Fruit fly (Drosophila melanogaster): ENCODE measurements around the gene Madm.

The Madm gene

DNA sequence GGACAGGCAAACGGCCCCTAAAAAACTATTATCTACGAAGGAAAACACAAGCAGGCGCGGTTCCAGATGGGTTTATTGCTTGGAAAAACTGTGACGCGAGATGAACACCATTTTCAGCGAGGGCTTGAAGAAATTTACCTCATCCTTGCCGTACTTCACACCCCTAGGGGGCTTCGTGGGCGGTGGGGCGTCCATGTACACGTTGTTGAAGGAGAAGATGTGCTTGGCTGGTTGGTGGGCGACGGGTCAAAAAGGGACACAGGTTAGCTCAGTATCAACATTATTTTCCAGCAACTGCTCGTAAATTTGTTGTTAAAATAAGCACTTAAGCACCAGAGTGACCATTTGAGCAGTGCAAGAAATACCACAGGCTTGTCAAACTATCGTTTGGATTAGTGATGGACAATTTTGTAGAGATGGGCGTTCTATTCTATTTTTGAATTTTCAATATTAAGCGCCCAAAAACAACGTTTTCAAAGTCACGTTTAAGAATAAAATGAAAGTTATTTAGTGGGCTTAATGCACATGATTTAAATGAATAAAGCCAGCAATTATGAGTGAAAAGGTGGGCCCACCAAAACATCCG, 16.4 kb downstream of the Madm start, which contains the start of gene Sec8 (continued):
- TF ChIP-seq Side (GFP tag; optimal IDR thresholded peaks at IDR 0.05) = peak; percentile 63

DNA sequence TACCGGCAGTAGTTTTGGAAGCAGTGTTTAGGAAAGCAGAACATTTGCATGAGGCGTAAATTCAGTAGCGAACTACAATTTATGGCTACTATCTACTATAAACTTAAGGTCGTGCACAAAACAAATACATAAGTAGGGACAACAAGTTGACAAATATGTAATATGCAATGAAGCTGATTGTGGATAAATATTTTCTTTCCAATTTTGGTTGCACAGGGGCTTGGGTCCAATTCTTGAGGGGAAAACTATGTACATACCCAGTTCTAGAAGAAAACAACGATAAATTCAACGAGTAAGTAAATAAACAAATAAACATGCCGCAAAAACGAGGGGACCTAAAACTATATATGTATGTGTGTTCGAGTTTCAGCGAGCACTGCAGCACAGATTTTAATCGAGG, 18.7 kb downstream of the Madm start:
- peak; percentile 39 for TF ChIP-seq CG6813 (GFP tag; optimal IDR thresholded peaks at IDR 0.05)
- TF ChIP-seq CG14667 (GFP tag; IDR thresholded peaks at IDR 0.05) = no peak
- no peak for TF ChIP-seq sc (optimal IDR thresholded peaks at IDR 0.05)
- no peak for TF ChIP-seq sc (GFP tag; optimal IDR thresholded peaks at IDR 0.05)
- peak; percentile 79 for TF ChIP-seq CG15696 (tag; optimal IDR thresholded peaks at IDR 0.05)
- TF ChIP-seq ac (GFP tag; optimal IDR thresholded peaks at IDR 0.05) = peak; percentile 39
- TF ChIP-seq CG33557 (GFP tag; optimal IDR thresholded peaks at IDR 0.05) = peak; percentile 27
- TF ChIP-seq CG2202 (tag; optimal IDR thresholded peaks at IDR 0.05) = peak; percentile 37
- peak; percentile 3 for TF ChIP-seq MTF-1 (GFP tag; optimal IDR thresholded peaks at IDR 0.05; ENCODE audit: borderline replicate concordance)
- peak; percentile 46 for TF ChIP-seq dmrt11E (tag; optimal IDR thresholded peaks at IDR 0.05)
- TF ChIP-seq sens (GFP tag) = peak; percentile 71
- no peak for TF ChIP-seq zfh1 (GFP tag; IDR thresholded peaks at IDR 0.05)

DNA sequence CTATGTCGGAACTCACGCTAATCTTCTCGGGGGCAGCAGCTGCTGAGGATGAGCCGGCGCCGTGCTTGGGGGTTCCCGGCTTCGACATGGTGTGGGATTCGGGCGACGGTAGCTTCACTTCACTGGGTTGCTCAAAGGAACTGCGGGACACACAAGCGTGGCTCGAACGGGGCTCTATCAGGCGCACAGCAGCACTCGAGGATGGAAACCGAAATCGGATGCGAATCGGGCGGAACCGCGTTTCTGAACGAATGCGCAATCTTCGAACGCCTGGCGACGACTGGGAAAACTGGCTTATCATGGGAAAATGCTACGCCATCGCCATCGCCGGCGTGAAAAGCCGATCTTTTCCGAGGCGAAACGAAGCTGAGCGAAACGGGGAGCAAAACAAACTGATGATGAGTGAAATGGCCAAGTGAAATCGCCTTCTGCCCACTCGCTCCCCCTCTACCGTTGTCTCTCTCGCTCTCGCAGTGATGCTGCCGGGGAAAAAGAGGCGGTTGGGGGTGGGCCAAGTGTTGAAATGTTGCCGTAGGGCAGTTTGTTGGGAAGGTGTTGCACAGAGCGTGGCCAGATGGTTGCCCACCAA, 29.4 kb downstream of the Madm start:
- TF ChIP-seq CG10321 (GFP tag; IDR thresholded peaks at IDR 0.05) = 0 out of 2 replicates have a peak, but pooled peaks have one; percentile 14
- TF ChIP-seq CG1832 (GFP tag; optimal IDR thresholded peaks at IDR 0.05) = peak; percentile 30
- no peak for TF ChIP-seq CG6854 (GFP tag; optimal IDR thresholded peaks at IDR 0.05)
- no peak for TF ChIP-seq Blimp-1 (GFP tag; optimal IDR thresholded peaks at IDR 0.05)
- TF ChIP-seq scrt (GFP tag; optimal IDR thresholded peaks at IDR 0.05) = peak; percentile 42
- TF ChIP-seq z (GFP tag; IDR thresholded peaks at IDR 0.05) = peak; percentile 72
- TF ChIP-seq Bgb (GFP tag; IDR thresholded peaks at IDR 0.05; ENCODE audit: partially characterized antibody) = 0 out of 2 replicates have a peak, but pooled peaks have one; percentile 23
- TF ChIP-seq CG12744 (GFP tag; optimal IDR thresholded peaks at IDR 0.05) = no peak
- TF ChIP-seq CG13894 (tag; optimal IDR thresholded peaks at IDR 0.05) = peak; percentile 46
- TF ChIP-seq abd-A (tag; optimal IDR thresholded peaks at IDR 0.05) = peak; percentile 53
- TF ChIP-seq dmrt11E (tag; optimal IDR thresholded peaks at IDR 0.05) = no peak
- TF ChIP-seq Deaf1 (tag; optimal IDR thresholded peaks at IDR 0.05) = peak; percentile 95
- peak; percentile 93 for TF ChIP-seq Ets65A (GFP tag)
- TF ChIP-seq NFAT (GFP tag; IDR thresholded peaks at IDR 0.05) = 0 out of 2 replicates have a peak, but pooled peaks have one; percentile 9
- TF ChIP-seq crol (GFP tag; IDR thresholded peaks at IDR 0.05) = 0 out of 2 replicates have a peak, but pooled peaks have one; percentile 28
- no peak for TF ChIP-seq pzg (GFP tag; optimal IDR thresholded peaks at IDR 0.05)
- TF ChIP-seq CG15479 (GFP tag; optimal IDR thresholded peaks at IDR 0.05) = no peak
- TF ChIP-seq crp (GFP tag; optimal IDR thresholded peaks at IDR 0.05) = no peak
- no peak for TF ChIP-seq slou (GFP tag; optimal IDR thresholded peaks at IDR 0.05)
- TF ChIP-seq CG31224 (GFP tag; IDR thresholded peaks at IDR 0.05) = peak; percentile 70

DNA sequence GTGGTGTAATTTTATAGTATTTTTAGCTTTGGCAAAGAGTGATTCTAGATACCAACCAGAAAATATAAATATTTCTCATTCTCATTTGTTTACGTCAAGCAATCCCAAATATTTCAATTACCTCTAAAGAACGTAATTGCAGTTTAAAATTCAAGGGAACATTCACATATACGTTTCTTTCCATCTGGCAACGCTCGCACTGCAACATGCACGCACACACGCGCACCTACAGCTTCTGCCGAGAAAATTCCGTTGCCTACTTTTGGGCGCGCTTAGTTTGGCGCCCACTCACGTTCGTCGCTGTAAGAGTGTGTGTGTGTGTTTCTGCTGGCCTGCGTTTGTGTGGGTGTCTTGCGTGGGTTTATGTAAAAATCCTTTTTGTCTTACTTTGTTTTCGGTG, 30.1 kb downstream of the Madm start:
- no peak for TF ChIP-seq MTF-1 (GFP tag; optimal IDR thresholded peaks at IDR 0.05; ENCODE audit: borderline replicate concordance)
- no peak for TF ChIP-seq BtbVII (GFP tag; optimal IDR thresholded peaks at IDR 0.05)
- 0 out of 2 replicates have a peak, but pooled peaks have one; percentile 24 for TF ChIP-seq bbx (GFP tag; IDR thresholded peaks at IDR 0.05; ENCODE audit: partially characterized antibody)
- TF ChIP-seq CG18764 (GFP tag; optimal IDR thresholded peaks at IDR 0.05) = no peak
- no peak for TF ChIP-seq zfh2 (GFP tag; optimal IDR thresholded peaks at IDR 0.05)
- TF ChIP-seq CG8281 (tag; optimal IDR thresholded peaks at IDR 0.05) = no peak
- no peak for TF ChIP-seq CG31441 (GFP tag; IDR thresholded peaks at IDR 0.05)
- TF ChIP-seq Fer3 (tag; optimal IDR thresholded peaks at IDR 0.05) = no peak
- no peak for TF ChIP-seq Adf1 (GFP tag; IDR thresholded peaks at IDR 0.05)
- no peak for TF ChIP-seq dm (GFP tag; optimal IDR thresholded peaks at IDR 0.05)
- TF ChIP-seq E2f2 (GFP tag; IDR thresholded peaks at IDR 0.05) = peak; percentile 27; the same call in 1 of the 2 replicates
- TF ChIP-seq Mrtf (GFP tag; IDR thresholded peaks at IDR 0.05) = no peak
- no peak for TF ChIP-seq gce (GFP tag; IDR thresholded peaks at IDR 0.05)
- TF ChIP-seq ase (GFP tag; IDR thresholded peaks at IDR 0.05) = no peak
- no peak for TF ChIP-seq dysf (GFP tag; IDR thresholded peaks at IDR 0.05)
- TF ChIP-seq lmd (GFP tag; IDR thresholded peaks at IDR 0.05) = no peak

All from whole organism, embryonic.